Fruit fly (Drosophila melanogaster) whole organism, wandering third instar larva: ENCODE data around the gene C3G.

Source experiments
- Abd-B ChIP-seq: fragments of >200 bp; optimal IDR thresholded peaks from 2 replicates; lab custom pipeline; 2017; ENCODE audit warnings: missing biosample characterization, missing genetic modification characterization
- CG32264 ChIP-seq: fragments of 200-800 bp; sonication (Bioruptor generic); optimal IDR thresholded peaks from 2 replicates; lab custom pipeline; 2016; ENCODE audit warnings: missing biosample characterization, missing genetic modification characterization
- CG9705 ChIP-seq: fragments of 200-800 bp; sonication (Bioruptor generic); optimal IDR thresholded peaks from 2 replicates; lab custom pipeline; 2018; ENCODE audit warnings: missing biosample characterization, mild to moderate bottlenecking, missing genetic modification characterization
- CrebA ChIP-seq: fragments of 200-800 bp; sonication (Bioruptor generic); optimal IDR thresholded peaks from 2 replicates; lab custom pipeline; 2016; ENCODE audit warnings: missing biosample characterization, mild to moderate bottlenecking, missing genetic modification characterization, borderline replicate concordance
- Dfd ChIP-seq: fragments of >200 bp; optimal IDR thresholded peaks from 2 replicates; lab custom pipeline; 2017; ENCODE audit warnings: missing biosample characterization, missing genetic modification characterization
- Dif ChIP-seq: fragments of 200-275, 200-300 bp; sonication (Bioruptor generic); optimal IDR thresholded peaks from 2 replicates; lab custom pipeline; 2018; ENCODE audit warnings: missing biosample characterization, missing genetic modification characterization; ENCODE audit not compliant: partially characterized antibody
- GATAd ChIP-seq: sonication (Bioruptor generic); optimal IDR thresholded peaks from 2 replicates; lab custom pipeline; 2016; ENCODE audit warnings: missing biosample characterization, missing genetic modification characterization
- HLH106 ChIP-seq: fragments of 200-800 bp; optimal IDR thresholded peaks from 3 replicates; lab custom pipeline; 2019; ENCODE audit warnings: missing biosample characterization, mild to moderate bottlenecking, missing genetic modification characterization, moderate library complexity
- Hnf4 ChIP-seq: fragments of 200-800 bp; sonication (Bioruptor generic); optimal IDR thresholded peaks from 2 replicates; lab custom pipeline; 2016; ENCODE audit warnings: missing biosample characterization, mild to moderate bottlenecking, missing genetic modification characterization
- Hr78 ChIP-seq: fragments of >200 bp; optimal IDR thresholded peaks from 2 replicates; lab custom pipeline; 2017; ENCODE audit warnings: missing biosample characterization, missing genetic modification characterization
- Hr83 ChIP-seq: fragments of 200-300 bp; sonication (Bioruptor generic); optimal IDR thresholded peaks from 2 replicates; lab custom pipeline; 2016; ENCODE audit warnings: missing biosample characterization, mild to moderate bottlenecking, missing genetic modification characterization, moderate library complexity; ENCODE audit not compliant: poor library complexity, severe bottlenecking
- Jra ChIP-seq: sonication (Bioruptor generic); optimal IDR thresholded peaks from 2 replicates; lab custom pipeline; 2016; ENCODE audit warnings: missing biosample characterization, missing genetic modification characterization
- Mio ChIP-seq: sonication (Bioruptor generic); optimal IDR thresholded peaks from 2 replicates; lab custom pipeline; 2016; ENCODE audit warnings: missing biosample characterization, missing genetic modification characterization
- Myc ChIP-seq: fragments of >200 bp; optimal IDR thresholded peaks from 2 replicates; lab custom pipeline; 2017
- N ChIP-seq: fragments of >200 bp; optimal IDR thresholded peaks from 2 replicates; lab custom pipeline; 2018; ENCODE audit warnings: missing biosample characterization, missing external identifiers, missing genetic modification characterization
- OdsH ChIP-seq: fragments of 200-800 bp; sonication (Bioruptor generic); optimal IDR thresholded peaks from 2 replicates; lab custom pipeline; 2016; ENCODE audit warnings: missing biosample characterization, mild to moderate bottlenecking, missing genetic modification characterization
- Rel ChIP-seq, 2 experiments: fragments of 200-800 bp; sonication (Bioruptor generic) in 1 of 2; optimal IDR thresholded peaks; 2 replicates in 1 of 2; 3 replicates in 1 of 2; lab custom pipeline; 2016 to 2019; ENCODE audit warnings: mild to moderate bottlenecking in 2 of 2, missing biosample characterization in 2 of 2, missing genetic modification characterization in 2 of 2, moderate library complexity in 1 of 2
- Sp1 ChIP-seq: fragments of 200-800 bp; sonication (Bioruptor generic); optimal IDR thresholded peaks from 3 replicates; lab custom pipeline; 2019; ENCODE audit warnings: missing biosample characterization, mild to moderate bottlenecking, missing genetic modification characterization, moderate library complexity
- Vsx2 ChIP-seq: fragments of 200-300, 225-300 bp; sonication (Bioruptor generic); optimal IDR thresholded peaks from 2 replicates; lab custom pipeline; 2018; ENCODE audit warnings: missing biosample characterization, missing genetic modification characterization; ENCODE audit not compliant: partially characterized antibody
- br ChIP-seq: fragments of 200-800 bp; sonication (Bioruptor generic); optimal IDR thresholded peaks from 2 replicates; lab custom pipeline; 2016; ENCODE audit warnings: missing biosample characterization, missing genetic modification characterization
- brk ChIP-seq: fragments of 200-800 bp; sonication (Bioruptor generic); optimal IDR thresholded peaks from 2 replicates; lab custom pipeline; 2016; ENCODE audit warnings: missing biosample characterization, mild to moderate bottlenecking, missing genetic modification characterization
- dl ChIP-seq, 2 experiments: fragments of 175-275, 200-275 bp in 1 of 2; fragments of 200-275 bp in 1 of 2; sonication (Bioruptor generic); optimal IDR thresholded peaks; lab custom pipeline; 2018; ENCODE audit warnings: mild to moderate bottlenecking in 2 of 2, missing biosample characterization in 2 of 2, missing genetic modification characterization in 2 of 2, moderate library complexity in 2 of 2; ENCODE audit not compliant: partially characterized antibody in 2 of 2, insufficient read depth in 1 of 2
- dmrt93B ChIP-seq: fragments of 200-800 bp; sonication (Bioruptor generic); optimal IDR thresholded peaks from 2 replicates; lab custom pipeline; 2018; ENCODE audit warnings: missing biosample characterization, mild to moderate bottlenecking, missing genetic modification characterization
- dsf ChIP-seq: sonication (Bioruptor generic); optimal IDR thresholded peaks from 2 replicates; lab custom pipeline; 2016; ENCODE audit warnings: missing biosample characterization, missing genetic modification characterization, borderline replicate concordance
- ey ChIP-seq: fragments of 200-800 bp; sonication (Bioruptor generic); optimal IDR thresholded peaks from 2 replicates; lab custom pipeline; 2016; ENCODE audit warnings: missing biosample characterization, missing genetic modification characterization
- foxo ChIP-seq, 2 experiments: fragments of 200-800 bp; sonication (Bioruptor generic); optimal IDR thresholded peaks; 2 replicates in 1 of 2; 3 replicates in 1 of 2; lab custom pipeline; 2016 to 2017; ENCODE audit warnings: missing biosample characterization in 2 of 2, missing genetic modification characterization in 2 of 2
- fru ChIP-seq: fragments of 200-800 bp; sonication (Bioruptor generic); optimal IDR thresholded peaks from 3 replicates; lab custom pipeline; 2016; ENCODE audit warnings: missing biosample characterization, mild to moderate bottlenecking, missing genetic modification characterization
- h ChIP-seq: fragments of 200-800 bp; sonication (Bioruptor generic); optimal IDR thresholded peaks from 3 replicates; lab custom pipeline; 2016; ENCODE audit warnings: missing biosample characterization, mild to moderate bottlenecking, missing genetic modification characterization
- jim ChIP-seq: fragments of 175-275, 200-325 bp; sonication (Bioruptor generic); optimal IDR thresholded peaks from 2 replicates; lab custom pipeline; 2016; ENCODE audit warnings: missing biosample characterization, mild to moderate bottlenecking, missing genetic modification characterization
- lola ChIP-seq: fragments of >200 bp; optimal IDR thresholded peaks from 2 replicates; lab custom pipeline; 2017; ENCODE audit warnings: missing biosample characterization, missing genetic modification characterization
- pan ChIP-seq: fragments of >200 bp; optimal IDR thresholded peaks from 2 replicates; lab custom pipeline; 2017
- psq ChIP-seq: fragments of 200-800 bp; sonication (Bioruptor generic); optimal IDR thresholded peaks from 3 replicates; lab custom pipeline; 2017; ENCODE audit warnings: missing biosample characterization, mild to moderate bottlenecking, missing genetic modification characterization, moderate library complexity
- rgr ChIP-seq: fragments of 200-800 bp; sonication (Bioruptor generic); optimal IDR thresholded peaks from 3 replicates; lab custom pipeline; 2016; ENCODE audit warnings: missing biosample characterization, mild to moderate bottlenecking, missing genetic modification characterization
- sage ChIP-seq: fragments of 200-800 bp; sonication (Bioruptor generic); optimal IDR thresholded peaks from 2 replicates; lab custom pipeline; 2016; ENCODE audit warnings: missing biosample characterization, mild to moderate bottlenecking, missing genetic modification characterization
- sv ChIP-seq: fragments of 200-800 bp; sonication (Bioruptor generic); optimal IDR thresholded peaks from 3 replicates; lab custom pipeline; 2016; ENCODE audit warnings: missing biosample characterization, missing genetic modification characterization
- tai ChIP-seq: sonication (Bioruptor generic); optimal IDR thresholded peaks from 2 replicates; lab custom pipeline; 2016; ENCODE audit warnings: missing biosample characterization, missing genetic modification characterization
- usp ChIP-seq: fragments of >200 bp; optimal IDR thresholded peaks from 2 replicates; lab custom pipeline; 2017; ENCODE audit warnings: missing biosample characterization, missing genetic modification characterization
- woc ChIP-seq: sonication (Bioruptor generic); optimal IDR thresholded peaks from 2 replicates; lab custom pipeline; 2016; ENCODE audit warnings: missing biosample characterization, mild to moderate bottlenecking, missing genetic modification characterization

Gene C3G

dm6 chrX:6803312-6803794, at the start of gene C3G, which contains the start of gene pod1:
TSS of gene C3G (minus strand) at chrX:6803593.
TSS of gene pod1 (plus strand) at chrX:6803684.
- TF ChIP-seq br (GFP tag; lab: Kevin White, UChicago) (peak; percentile 46), Hnf4 (GFP tag; lab: Kevin White, UChicago) (peak; percentile 71), sage (GFP tag; lab: Kevin White, UChicago) (peak; percentile 29), Mio (GFP tag; lab: Kevin White, UChicago) (no peak), CG32264 (GFP tag; lab: Kevin White, UChicago) (no peak), dl (GFP tag; optimal IDR thresholded peaks at IDR 0.05; lab: Kevin White, UChicago; ENCODE audit: insufficient read depth in 1 of 2, partially characterized antibody in 2 of 2) (no peak), Jra (GFP tag; lab: Kevin White, UChicago) (peak; percentile 72), woc (GFP tag; lab: Kevin White, UChicago) (peak; percentile 11), Abd-B (GFP tag; lab: Kevin White, UChicago) (no peak), rgr (GFP tag; lab: Kevin White, UChicago) (peak; percentile 13), psq (no peak), GATAd (GFP tag; lab: Kevin White, UChicago) (no peak), N (peak; percentile 57), Hr83 (GFP tag; lab: Kevin White, UChicago) (peak; percentile 79), sv (GFP tag; lab: Kevin White, UChicago) (peak; percentile 32), tai (GFP tag; lab: Kevin White, UChicago) (no peak), Vsx2 (GFP tag; lab: Kevin White, UChicago) (no peak), dmrt93B (no peak), Rel (GFP tag; optimal IDR thresholded peaks at IDR 0.05; lab: Kevin White, UChicago) (peak; percentile 42), Rel (tag; optimal IDR thresholded peaks at IDR 0.05; lab: Kevin White, UChicago) (peak; percentile 36), dsf (GFP tag; lab: Kevin White, UChicago) (peak; percentile 59), Hr78 (GFP tag; lab: Kevin White, UChicago) (no peak), Dif (GFP tag; lab: Kevin White, UChicago) (no peak), Myc (lab: Kevin White, UChicago) (no peak), Sp1 (GFP tag; lab: Kevin White, UChicago) (peak; percentile 11), HLH106 (tag; lab: Kevin White, UChicago) (no peak), fru (GFP tag; lab: Kevin White, UChicago) (peak; percentile 44), ey (GFP tag; lab: Kevin White, UChicago) (peak; percentile 2), CG9705 (GFP tag; lab: Kevin White, UChicago) (peak; percentile 3), CrebA (GFP tag; lab: Kevin White, UChicago) (no peak), jim (no peak), brk (GFP tag; lab: Kevin White, UChicago) (peak; percentile 55), Dfd (GFP tag; lab: Kevin White, UChicago) (no peak), h (GFP tag; lab: Kevin White, UChicago) (peak; percentile 62), foxo (GFP tag; optimal IDR thresholded peaks at IDR 0.05; lab: Kevin White, UChicago) (peak in 1 of 2 experiments; percentile 57), lola (no peak)

dm6 chrX:6852574-6852973, 49.2 kb upstream of the C3G start:
- TF ChIP-seq N (peak; percentile 100), sage (GFP tag; lab: Kevin White, UChicago) (peak; percentile 71), Mio (GFP tag; lab: Kevin White, UChicago) (peak; percentile 39), Abd-B (GFP tag; lab: Kevin White, UChicago) (peak; percentile 30), h (GFP tag; lab: Kevin White, UChicago) (peak; percentile 93), woc (GFP tag; lab: Kevin White, UChicago) (peak; percentile 81), HLH106 (tag; lab: Kevin White, UChicago) (peak; percentile 96), Dfd (GFP tag; lab: Kevin White, UChicago) (no peak), Sp1 (GFP tag; lab: Kevin White, UChicago) (peak; percentile 90), Hnf4 (GFP tag; lab: Kevin White, UChicago) (peak; percentile 88), brk (GFP tag; lab: Kevin White, UChicago) (no peak), br (GFP tag; lab: Kevin White, UChicago) (peak; percentile 88), tai (GFP tag; lab: Kevin White, UChicago) (no peak), Hr78 (GFP tag; lab: Kevin White, UChicago) (peak; percentile 85), Dif (GFP tag; lab: Kevin White, UChicago) (no peak), psq (peak; percentile 76), pan (lab: Kevin White, UChicago) (no peak), lola (peak; percentile 24), Myc (lab: Kevin White, UChicago) (peak; percentile 19), dmrt93B (peak; percentile 91), dl (GFP tag; optimal IDR thresholded peaks at IDR 0.05; lab: Kevin White, UChicago; ENCODE audit: insufficient read depth in 1 of 2, partially characterized antibody in 2 of 2) (no peak), Rel (GFP tag; optimal IDR thresholded peaks at IDR 0.05; lab: Kevin White, UChicago) (no peak), Rel (tag; optimal IDR thresholded peaks at IDR 0.05; lab: Kevin White, UChicago) (peak; percentile 82), foxo (GFP tag; optimal IDR thresholded peaks at IDR 0.05; lab: Kevin White, UChicago) (peak; percentile 65 to 95), GATAd (GFP tag; lab: Kevin White, UChicago) (no peak), rgr (GFP tag; lab: Kevin White, UChicago) (peak; percentile 91), CrebA (GFP tag; lab: Kevin White, UChicago) (no peak), usp (GFP tag; lab: Kevin White, UChicago) (no peak), Hr83 (GFP tag; lab: Kevin White, UChicago) (no peak), Vsx2 (GFP tag; lab: Kevin White, UChicago) (no peak), Jra (GFP tag; lab: Kevin White, UChicago) (peak; percentile 15), CG9705 (GFP tag; lab: Kevin White, UChicago) (peak; percentile 92), dsf (GFP tag; lab: Kevin White, UChicago) (no peak), sv (GFP tag; lab: Kevin White, UChicago) (peak; percentile 86), fru (GFP tag; lab: Kevin White, UChicago) (peak; percentile 93), ey (GFP tag; lab: Kevin White, UChicago) (peak; percentile 91), OdsH (GFP tag; lab: Kevin White, UChicago) (peak; percentile 80), CG32264 (GFP tag; lab: Kevin White, UChicago) (peak; percentile 79), jim (no peak)
